ENCODE assay signal across 8 worm cellular contexts in genomic region chrV:13497322-13497847, ce11.
TF ChIP-seq lines count a peak whose summit lies in the region.

Gene eea-1, minus strand, starts transcription at chrV:13497372.
Gene gut-2, plus strand, starts transcription at chrV:13497690.

TF ChIP-seq in whole organism, L1 larva, 84 proteins besides CTCF, POLR2A, EP300 and RAD21 (continues in another document):
- TF ChIP-seq tbx-2 (tag; optimal IDR thresholded peaks at IDR 0.05; lab: Kevin White, UChicago) = peak; percentile 65
- peak; percentile 92 for TF ChIP-seq nhr-85 (tag; lab: Kevin White, UChicago)
- no peak for TF ChIP-seq aha-1 (tag; optimal IDR thresholded peaks at IDR 0.05; lab: Kevin White, UChicago)
- no peak for TF ChIP-seq ztf-11 (tag; optimal IDR thresholded peaks at IDR 0.05; lab: Kevin White, UChicago)
- peak; percentile 43 for TF ChIP-seq lin-13 (GFP tag; optimal IDR thresholded peaks at IDR 0.05; lab: Kevin White, UChicago)
- no peak for TF ChIP-seq C34B4.2 (tag; optimal IDR thresholded peaks at IDR 0.05; lab: Kevin White, UChicago)
- TF ChIP-seq lin-15B (tag; optimal IDR thresholded peaks at IDR 0.05; lab: Kevin White, UChicago) = peak; percentile 9
- peak; percentile 68 for TF ChIP-seq mep-1 (tag; optimal IDR thresholded peaks at IDR 0.05; lab: Kevin White, UChicago)
- TF ChIP-seq dpl-1 (GFP tag; optimal IDR thresholded peaks at IDR 0.05; lab: Kevin White, UChicago) = peak; percentile 56 to 80 (median 73)
- peak in 1 of 2 experiments; percentile 47 for TF ChIP-seq mdl-1 (tag; optimal IDR thresholded peaks at IDR 0.05; lab: Kevin White, UChicago)
- TF ChIP-seq elt-3 (tag; optimal IDR thresholded peaks at IDR 0.05; lab: Kevin White, UChicago) = peak in 3 of 6 experiments; percentile 6 to 78 (median 42)

TF ChIP-seq in whole organism, L2 larva, 48 proteins besides CTCF, POLR2A, EP300 and RAD21 (continues in another document):
- peak; percentile 61 for TF ChIP-seq crh-2 (tag; optimal IDR thresholded peaks at IDR 0.05; lab: Kevin White, UChicago)
- no peak for TF ChIP-seq ztf-1 (GFP tag; conservative IDR thresholded peaks at IDR 0.05; lab: Robert Waterston, UW)
- no peak for TF ChIP-seq nhr-23 (tag; optimal IDR thresholded peaks at IDR 0.05; lab: Kevin White, UChicago)
- TF ChIP-seq nhr-129 (tag; optimal IDR thresholded peaks at IDR 0.05; lab: Kevin White, UChicago) = peak; percentile 56
- TF ChIP-seq aly-2 (tag; optimal IDR thresholded peaks at IDR 0.05; lab: Kevin White, UChicago) = no peak
- no peak for TF ChIP-seq skn-1 (tag; optimal IDR thresholded peaks at IDR 0.05; lab: Kevin White, UChicago)
- peak; percentile 67 for TF ChIP-seq sma-3 (GFP tag; optimal IDR thresholded peaks at IDR 0.05; lab: Kevin White, UChicago)
- TF ChIP-seq snpc-4 (tag; optimal IDR thresholded peaks at IDR 0.05; lab: Kevin White, UChicago) = peak; percentile 54
- no peak for TF ChIP-seq sem-4 (tag; optimal IDR thresholded peaks at IDR 0.05; lab: Kevin White, UChicago)
- TF ChIP-seq ceh-16 (tag; optimal IDR thresholded peaks at IDR 0.05; lab: Kevin White, UChicago) = no peak
- TF ChIP-seq mdl-1 (tag; optimal IDR thresholded peaks at IDR 0.05; lab: Kevin White, UChicago) = no peak
- no peak for TF ChIP-seq nhr-12 (tag; optimal IDR thresholded peaks at IDR 0.05; lab: Kevin White, UChicago)

TF ChIP-seq in whole organism, L3 larva, 47 proteins besides CTCF, POLR2A, EP300 and RAD21 (continues in another document):
- TF ChIP-seq fkh-2 (tag; optimal IDR thresholded peaks at IDR 0.05; lab: Kevin White, UChicago) (no peak), snpc-4 (tag; optimal IDR thresholded peaks at IDR 0.05; lab: Kevin White, UChicago) (peak; percentile 79), nhr-23 (tag; optimal IDR thresholded peaks at IDR 0.05; lab: Kevin White, UChicago) (peak; percentile 86), pha-4 (tag; optimal IDR thresholded peaks at IDR 0.05; lab: Kevin White, UChicago) (peak; percentile 92), mml-1 (tag; optimal IDR thresholded peaks at IDR 0.05; lab: Kevin White, UChicago) (no peak), nhr-11 (tag; optimal IDR thresholded peaks at IDR 0.05; lab: Kevin White, UChicago) (no peak), hmg-11 (tag; optimal IDR thresholded peaks at IDR 0.05; lab: Kevin White, UChicago) (peak; percentile 74), pqm-1 (tag; optimal IDR thresholded peaks at IDR 0.05; lab: Kevin White, UChicago) (no peak), eor-1 (tag; optimal IDR thresholded peaks at IDR 0.05; lab: Kevin White, UChicago) (no peak), nhr-67 (tag; optimal IDR thresholded peaks at IDR 0.05; lab: Kevin White, UChicago) (no peak), nhr-43 (tag; optimal IDR thresholded peaks at IDR 0.05; lab: Kevin White, UChicago; ENCODE audit: poor library complexity, severe bottlenecking) (peak; percentile 74), lsy-12 (tag; optimal IDR thresholded peaks at IDR 0.05; lab: Kevin White, UChicago) (no peak)

TF ChIP-seq in whole organism, L4 larva, 104 proteins besides CTCF, POLR2A, EP300 and RAD21 (continues in another document):
- TF ChIP-seq ceh-28 (tag; optimal IDR thresholded peaks at IDR 0.05; lab: Kevin White, UChicago) (no peak), T20F7.1 (GFP tag; optimal IDR thresholded peaks at IDR 0.05; lab: Kevin White, UChicago) (peak; percentile 97), mdl-1 (tag; optimal IDR thresholded peaks at IDR 0.05; lab: Kevin White, UChicago) (peak in 1 of 2 experiments; percentile 8), fos-1 (tag; optimal IDR thresholded peaks at IDR 0.05; lab: Kevin White, UChicago) (no peak), unc-130 (GFP tag; optimal IDR thresholded peaks at IDR 0.05; lab: Kevin White, UChicago) (no peak), lin-38 (GFP tag; IDR thresholded peaks at IDR 0.05; lab: Robert Waterston, UW) (peak; percentile 35; the same call in 1 of the 2 replicates), lsy-2 (tag; optimal IDR thresholded peaks at IDR 0.05; lab: Kevin White, UChicago) (peak in 1 of 2 experiments; percentile 73), ceh-20 (GFP tag; IDR thresholded peaks at IDR 0.05; lab: Robert Waterston, UW) (no peak), aly-2 (tag; optimal IDR thresholded peaks at IDR 0.05; lab: Kevin White, UChicago) (no peak), nhr-28 (tag; optimal IDR thresholded peaks at IDR 0.05; lab: Kevin White, UChicago) (peak; percentile 47), aha-1 (tag; lab: Kevin White, UChicago) (peak; percentile 49), daf-19 (GFP tag; conservative IDR thresholded peaks at IDR 0.05; lab: Robert Waterston, UW) (no peak)

TF ChIP-seq in whole organism, early embryonic, 17 proteins besides CTCF, POLR2A, EP300 and RAD21:
- TF ChIP-seq F13C5.2 (tag; optimal IDR thresholded peaks at IDR 0.05; lab: Kevin White, UChicago) (peak; percentile 66), pes-1 (GFP tag; IDR thresholded peaks at IDR 0.05; lab: Robert Waterston, UW) (no peak)

TF ChIP-seq in whole organism, late embryonic, 69 proteins besides CTCF, POLR2A, EP300 and RAD21 (continues in another document):
- TF ChIP-seq nfya-1 (tag; optimal IDR thresholded peaks at IDR 0.05; lab: Kevin White, UChicago) (peak; percentile 49), syd-9 (tag; optimal IDR thresholded peaks at IDR 0.05; lab: Kevin White, UChicago) (no peak), ceh-24 (tag; optimal IDR thresholded peaks at IDR 0.05; lab: Kevin White, UChicago) (no peak), F13H6.1 (tag; optimal IDR thresholded peaks at IDR 0.05; lab: Kevin White, UChicago) (no peak), sox-4 (tag; optimal IDR thresholded peaks at IDR 0.05; lab: Kevin White, UChicago) (no peak), hlh-8 (tag; optimal IDR thresholded peaks at IDR 0.05; lab: Kevin White, UChicago) (no peak), fax-1 (tag; optimal IDR thresholded peaks at IDR 0.05; lab: Kevin White, UChicago) (no peak), unc-55 (GFP tag; optimal IDR thresholded peaks at IDR 0.05; lab: Kevin White, UChicago) (peak; percentile 25), pha-4 (tag; optimal IDR thresholded peaks at IDR 0.05; lab: Kevin White, UChicago) (no peak), ceh-2 (tag; optimal IDR thresholded peaks at IDR 0.05; lab: Kevin White, UChicago) (no peak), ttx-3 (tag; optimal IDR thresholded peaks at IDR 0.05; lab: Kevin White, UChicago) (no peak), ceh-14 (tag; optimal IDR thresholded peaks at IDR 0.05; lab: Kevin White, UChicago) (peak; percentile 15), hlh-13 (GFP tag; optimal IDR thresholded peaks at IDR 0.05; lab: Kevin White, UChicago) (no peak), ceh-31 (tag; optimal IDR thresholded peaks at IDR 0.05; lab: Kevin White, UChicago) (peak; percentile 17), ref-2 (tag; optimal IDR thresholded peaks at IDR 0.05; lab: Kevin White, UChicago) (no peak), odd-2 (tag; optimal IDR thresholded peaks at IDR 0.05; lab: Kevin White, UChicago) (no peak), K09A11.1 (tag; optimal IDR thresholded peaks at IDR 0.05; lab: Kevin White, UChicago; ENCODE audit: insufficient read depth) (no peak)

TF ChIP-seq in whole organism, mixed stage, embryonic, 35 proteins besides CTCF, POLR2A, EP300 and RAD21:
- no peak for TF ChIP-seq nhr-76 (tag; optimal IDR thresholded peaks at IDR 0.05; lab: Kevin White, UChicago)
- no peak for TF ChIP-seq drap-1 (GFP tag; optimal IDR thresholded peaks at IDR 0.05; lab: Kevin White, UChicago)
- peak; percentile 22 for TF ChIP-seq lsy-2 (tag; optimal IDR thresholded peaks at IDR 0.05; lab: Kevin White, UChicago)
- TF ChIP-seq nhr-237 (tag; optimal IDR thresholded peaks at IDR 0.05; lab: Kevin White, UChicago) = peak; percentile 25
- peak; percentile 90 for TF ChIP-seq ces-1 (GFP tag; optimal IDR thresholded peaks at IDR 0.05; lab: Kevin White, UChicago)
- peak; percentile 73 for TF ChIP-seq mep-1 (tag; optimal IDR thresholded peaks at IDR 0.05; lab: Kevin White, UChicago)
- peak; percentile 60 for TF ChIP-seq pha-4 (tag; optimal IDR thresholded peaks at IDR 0.05; lab: Kevin White, UChicago)

TF ChIP-seq in whole organism, young adult, 124 proteins besides CTCF, POLR2A, EP300 and RAD21 (continues in another document):
- TF ChIP-seq B0035.1 (tag; optimal IDR thresholded peaks at IDR 0.05; lab: Kevin White, UChicago) (no peak), ztf-22 (GFP tag; optimal IDR thresholded peaks at IDR 0.05; lab: Kevin White, UChicago) (no peak), lsl-1 (GFP tag; optimal IDR thresholded peaks at IDR 0.05; lab: Kevin White, UChicago) (peak; percentile 32), egl-18 (GFP tag; IDR thresholded peaks at IDR 0.05; lab: Robert Waterston, UW) (no peak), ceh-27 (GFP tag; optimal IDR thresholded peaks at IDR 0.05; lab: Kevin White, UChicago) (no peak), F33H1.4 (GFP tag; IDR thresholded peaks at IDR 0.05; lab: Robert Waterston, UW) (no peak), efl-1 (GFP tag; optimal IDR thresholded peaks at IDR 0.05; lab: Kevin White, UChicago) (no peak), attf-6 (GFP tag; IDR thresholded peaks at IDR 0.05; lab: Robert Waterston, UW) (no peak), Y53F4B.3 (GFP tag; IDR thresholded peaks at IDR 0.05; lab: Robert Waterston, UW) (no peak), F37B4.10 (GFP tag; IDR thresholded peaks at IDR 0.05; lab: Robert Waterston, UW) (no peak), snpc-1.3 (tag; optimal IDR thresholded peaks at IDR 0.05; lab: Kevin White, UChicago; ENCODE audit: insufficient read depth) (no peak), F57C9.4 (tag; optimal IDR thresholded peaks at IDR 0.05; lab: Kevin White, UChicago) (no peak), lin-40 (tag; optimal IDR thresholded peaks at IDR 0.05; lab: Kevin White, UChicago) (peak; percentile 26), madf-3 (GFP tag; IDR thresholded peaks at IDR 0.05; lab: Robert Waterston, UW) (no peak), F23B12.7 (tag; optimal IDR thresholded peaks at IDR 0.05; lab: Kevin White, UChicago; ENCODE audit: insufficient read depth) (peak; percentile 32), ztf-3 (GFP tag; optimal IDR thresholded peaks at IDR 0.05; lab: Kevin White, UChicago) (no peak), sptf-2 (GFP tag; optimal IDR thresholded peaks at IDR 0.05; lab: Kevin White, UChicago) (no peak), hrde-1 (tag; optimal IDR thresholded peaks at IDR 0.05; lab: Kevin White, UChicago; ENCODE audit: borderline replicate concordance) (no peak), ceh-100 (GFP tag; IDR thresholded peaks at IDR 0.05; lab: Robert Waterston, UW) (no peak), lsy-27 (tag; optimal IDR thresholded peaks at IDR 0.05; lab: Kevin White, UChicago; ENCODE audit: borderline replicate concordance, insufficient read depth) (no peak), attf-3 (GFP tag; conservative IDR thresholded peaks at IDR 0.05; lab: Robert Waterston, UW) (peak; percentile 98), snpc-1.1 (tag; optimal IDR thresholded peaks at IDR 0.05; lab: Kevin White, UChicago; ENCODE audit: insufficient read depth) (no peak), tlf-1 (GFP tag; optimal IDR thresholded peaks at IDR 0.05; lab: Kevin White, UChicago) (no peak), ZK185.1 (tag; optimal IDR thresholded peaks at IDR 0.05; lab: Kevin White, UChicago; ENCODE audit: poor library complexity, severe bottlenecking) (no peak), hmg-1.2 (GFP tag; IDR thresholded peaks at IDR 0.05; lab: Robert Waterston, UW) (peak; percentile 29; the same call in 1 of the 2 replicates), nfya-1 (tag; optimal IDR thresholded peaks at IDR 0.05; lab: Kevin White, UChicago; ENCODE audit: borderline replicate concordance, insufficient read depth) (no peak)
